Worm (Caenorhabditis elegans): ENCODE results near the gene srw-66.

srw-66 gene

ce11 chrII:1320412-1320811 lies 48.7 kb upstream of the srw-66 start (continued):
- peak; percentile 89 for TF ChIP-seq atf-7 (tag; optimal IDR thresholded peaks at IDR 0.05)
- no peak for TF ChIP-seq akir-1 (GFP tag; optimal IDR thresholded peaks at IDR 0.05)
- peak; percentile 66 for TF ChIP-seq unc-62 (GFP tag; optimal IDR thresholded peaks at IDR 0.05)
- TF ChIP-seq ekl-4 (GFP tag; IDR thresholded peaks at IDR 0.05) = peak; percentile 97
- TF ChIP-seq snpc-3.4 (tag; optimal IDR thresholded peaks at IDR 0.05) = peak; percentile 92
- peak; percentile 77 for TF ChIP-seq madf-10 (tag; optimal IDR thresholded peaks at IDR 0.05)
- TF ChIP-seq attf-5 (GFP tag; optimal IDR thresholded peaks at IDR 0.05) = peak; percentile 99
- peak; percentile 20 for TF ChIP-seq mel-28 (tag; optimal IDR thresholded peaks at IDR 0.05; ENCODE audit: borderline replicate concordance)
- peak; percentile 81 for TF ChIP-seq ztf-3 (GFP tag; optimal IDR thresholded peaks at IDR 0.05)
- TF ChIP-seq hsf-1 (GFP tag; IDR thresholded peaks at IDR 0.05) = peak; percentile 89
- TF ChIP-seq lag-1 (GFP tag; IDR thresholded peaks at IDR 0.05) = no peak
- TF ChIP-seq F52B5.7 (tag; optimal IDR thresholded peaks at IDR 0.05) = peak; percentile 80
- TF ChIP-seq ccch-3 (GFP tag; optimal IDR thresholded peaks at IDR 0.05) = no peak
- 0 out of 2 replicates have a peak, but pooled peaks have one; percentile 43 for TF ChIP-seq F39B2.1 (GFP tag; IDR thresholded peaks at IDR 0.05)
- TF ChIP-seq xnd-1 (tag; optimal IDR thresholded peaks at IDR 0.05) = peak; percentile 71
- no peak for TF ChIP-seq sea-2 (GFP tag; IDR thresholded peaks at IDR 0.05)
- peak; percentile 87 for TF ChIP-seq C17E4.6 (GFP tag; IDR thresholded peaks at IDR 0.05)
- peak; percentile 69 to 98 (median 90) for TF ChIP-seq lin-35 (GFP tag; optimal IDR thresholded peaks at IDR 0.05)
- peak; percentile 55 for TF ChIP-seq hrde-1 (tag; optimal IDR thresholded peaks at IDR 0.05; ENCODE audit: borderline replicate concordance)
- TF ChIP-seq efl-1 (GFP tag; optimal IDR thresholded peaks at IDR 0.05) = peak; percentile 92
- TF ChIP-seq nhr-90 (tag; optimal IDR thresholded peaks at IDR 0.05) = peak; percentile 72
- TF ChIP-seq aptf-3 (GFP tag; IDR thresholded peaks at IDR 0.05) = no peak
- TF ChIP-seq hlh-26 (GFP tag; conservative IDR thresholded peaks at IDR 0.05) = no peak
- TF ChIP-seq ztf-6 (GFP tag; IDR thresholded peaks at IDR 0.05) = peak; percentile 85
- peak; percentile 80 for TF ChIP-seq cebp-1 (GFP tag; IDR thresholded peaks at IDR 0.05)
- peak; percentile 91 for TF ChIP-seq cebp-1 (tag; optimal IDR thresholded peaks at IDR 0.05)
- TF ChIP-seq Y56A3A.18 (GFP tag; IDR thresholded peaks at IDR 0.05) = peak; percentile 71; the same call in 1 of the 2 replicates
- TF ChIP-seq Y79H2A.3 (GFP tag; conservative IDR thresholded peaks at IDR 0.05) = peak; percentile 76; the same call in 1 of the 2 replicates
- peak; percentile 78; the same call in 1 of the 2 replicates for TF ChIP-seq Y53F4B.3 (GFP tag; IDR thresholded peaks at IDR 0.05)
- TF ChIP-seq chd-7 (tag; optimal IDR thresholded peaks at IDR 0.05) = peak; percentile 89
- TF ChIP-seq lir-1 (GFP tag; conservative IDR thresholded peaks at IDR 0.05) = peak; percentile 91
- peak; percentile 80; the same call in 1 of the 2 replicates for TF ChIP-seq cebp-2 (GFP tag; IDR thresholded peaks at IDR 0.05)
- TF ChIP-seq ztf-18 (tag; optimal IDR thresholded peaks at IDR 0.05) = peak; percentile 73
- TF ChIP-seq dpff-1 (tag; optimal IDR thresholded peaks at IDR 0.05) = no peak
- peak; percentile 90 for TF ChIP-seq ceh-91 (GFP tag; IDR thresholded peaks at IDR 0.05)
- TF ChIP-seq ZK185.1 (tag; optimal IDR thresholded peaks at IDR 0.05; ENCODE audit: poor library complexity, severe bottlenecking) = peak; percentile 88
- peak; percentile 8 for TF ChIP-seq ama-1 (optimal IDR thresholded peaks at IDR 0.05)
- TF ChIP-seq ama-1 (GFP tag; optimal IDR thresholded peaks at IDR 0.05) = peak in 1 of 2 experiments; percentile 52
- peak; percentile 97 for TF ChIP-seq pha-4 (tag; optimal IDR thresholded peaks at IDR 0.05)
- TF ChIP-seq aptf-2 (GFP tag; conservative IDR thresholded peaks at IDR 0.05) = peak; percentile 89
- peak; percentile 95 for TF ChIP-seq athp-1 (tag; optimal IDR thresholded peaks at IDR 0.05)
- TF ChIP-seq snpc-1.3 (tag; optimal IDR thresholded peaks at IDR 0.05; ENCODE audit: insufficient read depth) = peak; percentile 80
- peak; percentile 88 for TF ChIP-seq somi-1 (GFP tag; optimal IDR thresholded peaks at IDR 0.05)
- TF ChIP-seq F57A8.1 (GFP tag; optimal IDR thresholded peaks at IDR 0.05) = no peak
- TF ChIP-seq tbp1 (GFP tag; optimal IDR thresholded peaks at IDR 0.05) = peak; percentile 77
- peak; percentile 84 for TF ChIP-seq zfh-2 (GFP tag; conservative IDR thresholded peaks at IDR 0.05)
- TF ChIP-seq sdz-38 (tag; optimal IDR thresholded peaks at IDR 0.05) = no peak
- TF ChIP-seq die-1 (tag; optimal IDR thresholded peaks at IDR 0.05) = peak; percentile 40
- peak; percentile 85 for TF ChIP-seq ceh-100 (GFP tag; IDR thresholded peaks at IDR 0.05)
